Fruit fly (Drosophila melanogaster): Measurements from ENCODE around the gene CG9663.

The CG9663 gene

DNA sequence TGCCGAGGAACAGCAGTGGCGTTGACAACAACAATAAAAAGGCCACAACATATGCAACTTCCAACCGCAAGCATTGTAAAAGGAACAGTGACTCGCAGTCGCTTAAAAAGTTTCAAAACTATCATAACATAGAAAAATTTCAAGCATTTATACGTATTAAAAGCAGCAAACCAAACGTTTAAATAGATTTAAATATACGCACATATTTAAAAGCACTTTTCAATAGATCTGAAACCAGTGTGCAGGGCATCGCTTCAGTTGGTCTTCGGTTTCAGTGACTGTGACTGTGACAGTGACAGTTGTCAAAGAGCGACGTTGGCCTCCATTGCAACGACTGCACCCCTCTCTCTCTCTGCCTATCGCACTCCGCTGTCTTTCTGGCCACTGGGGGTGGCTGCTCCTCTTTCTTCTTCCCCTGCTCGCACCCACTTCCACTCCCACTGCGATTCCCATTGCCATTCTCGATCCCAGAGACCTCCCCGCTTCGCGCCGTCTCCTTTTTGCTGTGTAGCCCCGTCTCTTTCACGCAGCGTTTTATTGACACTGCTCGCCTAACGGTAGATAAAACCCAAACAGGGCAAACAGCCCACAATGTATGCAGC lies 45.3 kb upstream of the CG9663 start:
- peak; percentile 6 for TF ChIP-seq CG9705 (GFP tag; optimal IDR thresholded peaks at IDR 0.05)
- no peak for TF ChIP-seq Rel (GFP tag; optimal IDR thresholded peaks at IDR 0.05)
- TF ChIP-seq Rel (tag; optimal IDR thresholded peaks at IDR 0.05) = peak; percentile 23
- peak; percentile 91 for TF ChIP-seq OdsH (GFP tag; optimal IDR thresholded peaks at IDR 0.05)
- no peak for TF ChIP-seq lola (GFP tag; optimal IDR thresholded peaks at IDR 0.05)
- peak; percentile 70 for TF ChIP-seq woc (GFP tag; optimal IDR thresholded peaks at IDR 0.05)
- peak; percentile 52 to 81 for TF ChIP-seq foxo (GFP tag; optimal IDR thresholded peaks at IDR 0.05)
- TF ChIP-seq dl (GFP tag; optimal IDR thresholded peaks at IDR 0.05; ENCODE audit: insufficient read depth in 1 of 2, partially characterized antibody in 2 of 2) = no peak
- no peak for TF ChIP-seq N (GFP tag; optimal IDR thresholded peaks at IDR 0.05)
- TF ChIP-seq CrebA (GFP tag; optimal IDR thresholded peaks at IDR 0.05; ENCODE audit: borderline replicate concordance) = no peak
- TF ChIP-seq Myc (optimal IDR thresholded peaks at IDR 0.05) = no peak
- no peak for TF ChIP-seq Hr78 (GFP tag; optimal IDR thresholded peaks at IDR 0.05)
- TF ChIP-seq sage (GFP tag; optimal IDR thresholded peaks at IDR 0.05) = peak; percentile 75
- TF ChIP-seq psq (GFP tag; optimal IDR thresholded peaks at IDR 0.05) = peak; percentile 85
- peak; percentile 74 for TF ChIP-seq CG32264 (GFP tag; optimal IDR thresholded peaks at IDR 0.05)
- peak; percentile 89 for TF ChIP-seq tai (GFP tag; optimal IDR thresholded peaks at IDR 0.05)
- no peak for TF ChIP-seq dsf (GFP tag; optimal IDR thresholded peaks at IDR 0.05; ENCODE audit: borderline replicate concordance)
- peak; percentile 63 for TF ChIP-seq GATAd (GFP tag; optimal IDR thresholded peaks at IDR 0.05)
- TF ChIP-seq HLH106 (tag; optimal IDR thresholded peaks at IDR 0.05) = peak; percentile 82
- peak; percentile 78 for TF ChIP-seq ey (GFP tag; optimal IDR thresholded peaks at IDR 0.05)
- peak; percentile 84 for TF ChIP-seq Sp1 (GFP tag; optimal IDR thresholded peaks at IDR 0.05)
- peak; percentile 76 for TF ChIP-seq brk (GFP tag; optimal IDR thresholded peaks at IDR 0.05)
- TF ChIP-seq dmrt93B (GFP tag; optimal IDR thresholded peaks at IDR 0.05) = peak; percentile 67
- peak; percentile 79 for TF ChIP-seq fru (GFP tag; optimal IDR thresholded peaks at IDR 0.05)
- peak; percentile 85 for TF ChIP-seq rgr (GFP tag; optimal IDR thresholded peaks at IDR 0.05)
- TF ChIP-seq Dif (GFP tag; optimal IDR thresholded peaks at IDR 0.05; ENCODE audit: partially characterized antibody) = no peak
- no peak for TF ChIP-seq Vsx2 (GFP tag; optimal IDR thresholded peaks at IDR 0.05; ENCODE audit: partially characterized antibody)
- TF ChIP-seq Dfd (GFP tag; optimal IDR thresholded peaks at IDR 0.05) = no peak
- TF ChIP-seq usp (GFP tag; optimal IDR thresholded peaks at IDR 0.05) = no peak
- TF ChIP-seq Mio (GFP tag; optimal IDR thresholded peaks at IDR 0.05) = peak; percentile 66
- peak; percentile 77 for TF ChIP-seq Jra (GFP tag; optimal IDR thresholded peaks at IDR 0.05)
- TF ChIP-seq sv (GFP tag; optimal IDR thresholded peaks at IDR 0.05) = peak; percentile 7
- no peak for TF ChIP-seq pan (optimal IDR thresholded peaks at IDR 0.05)
- TF ChIP-seq br (GFP tag; optimal IDR thresholded peaks at IDR 0.05) = peak; percentile 88
- TF ChIP-seq Hnf4 (GFP tag; optimal IDR thresholded peaks at IDR 0.05) = peak; percentile 91
- TF ChIP-seq jim (GFP tag; optimal IDR thresholded peaks at IDR 0.05) = no peak
- no peak for TF ChIP-seq Abd-B (GFP tag; optimal IDR thresholded peaks at IDR 0.05)
- peak; percentile 87 for TF ChIP-seq h (GFP tag; optimal IDR thresholded peaks at IDR 0.05)
- no peak for TF ChIP-seq Hr83 (GFP tag; optimal IDR thresholded peaks at IDR 0.05; ENCODE audit: poor library complexity, severe bottlenecking)

DNA sequence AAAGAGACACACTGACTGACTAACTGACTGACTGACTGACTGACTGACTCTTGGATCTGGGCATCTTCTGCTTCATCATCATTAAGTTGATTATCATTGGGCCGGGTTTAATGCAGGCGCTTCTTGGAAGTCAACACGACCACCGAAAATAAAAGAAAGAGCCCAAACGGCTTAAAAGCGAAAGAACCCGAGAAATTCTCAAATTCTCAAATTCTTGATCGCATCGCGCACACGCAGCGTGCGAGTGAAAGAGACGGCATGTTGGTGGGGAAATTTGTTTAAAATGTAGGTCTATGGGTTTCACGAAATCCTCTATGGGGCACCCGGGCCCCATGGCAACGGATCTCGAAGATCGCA lies 43.5 kb upstream of the CG9663 start:
- TF ChIP-seq woc (GFP tag; optimal IDR thresholded peaks at IDR 0.05) (no peak), HLH106 (tag; optimal IDR thresholded peaks at IDR 0.05) (no peak), fru (GFP tag; optimal IDR thresholded peaks at IDR 0.05) (no peak), CrebA (GFP tag; optimal IDR thresholded peaks at IDR 0.05; ENCODE audit: borderline replicate concordance) (no peak), Rel (GFP tag; optimal IDR thresholded peaks at IDR 0.05) (no peak), Rel (tag; optimal IDR thresholded peaks at IDR 0.05) (no peak), usp (GFP tag; optimal IDR thresholded peaks at IDR 0.05) (no peak), sv (GFP tag; optimal IDR thresholded peaks at IDR 0.05) (no peak), foxo (GFP tag; optimal IDR thresholded peaks at IDR 0.05) (no peak), br (GFP tag; optimal IDR thresholded peaks at IDR 0.05) (no peak), OdsH (GFP tag; optimal IDR thresholded peaks at IDR 0.05) (no peak), Myc (optimal IDR thresholded peaks at IDR 0.05) (no peak), Sp1 (GFP tag; optimal IDR thresholded peaks at IDR 0.05) (no peak), brk (GFP tag; optimal IDR thresholded peaks at IDR 0.05) (no peak)
